Worm (Caenorhabditis elegans) whole organism, young adult: ENCODE measurements around the gene nimk-1.
A peak's percentile ranks its signal among the peaks of the same experiment; 100 is the strongest.
"Not testable (repeated sequence)": the region's sequence is repeated elsewhere in the genome, so short reads cannot be mapped to it uniquely, and the experiment has no call there.

Experiments used
- B0035.1 ChIP-seq: sonication (generic microtip); optimal IDR thresholded peaks from 2 replicates; lab custom pipeline; 2016; ENCODE audit warnings: missing genetic modification characterization, mild to moderate bottlenecking, missing compliant biosample characterization, missing genotype, missing genetic modification reagents
- B0336.3 ChIP-seq: fragments of 200-800 bp; sonication (Bioruptor generic); IDR thresholded peaks from 2 replicates; pipeline ENCODE4 v1.3.6; 2022; ENCODE audit warnings: missing genetic modification characterization, missing compliant biosample characterization
- C17E4.6 ChIP-seq: fragments of 200-800 bp; sonication (Bioruptor generic); IDR thresholded peaks from 2 replicates; pipeline ENCODE4 v1.3.6; 2022; ENCODE audit warnings: missing genetic modification reagents, missing genetic modification characterization, missing compliant biosample characterization
- D2030.7 ChIP-seq: fragments of 200-800 bp; sonication (Bioruptor generic); IDR thresholded peaks from 2 replicates; pipeline ENCODE4 v1.3.6; 2022; ENCODE audit warnings: missing genetic modification reagents, missing genetic modification characterization, missing compliant biosample characterization
- F10E7.11 ChIP-seq: sonication (generic microtip); optimal IDR thresholded peaks from 2 replicates; lab custom pipeline; 2017; ENCODE audit warnings: mild to moderate bottlenecking, missing genetic modification characterization, moderate library complexity, missing compliant biosample characterization
- F22D6.2 ChIP-seq: sonication (generic microtip); optimal IDR thresholded peaks from 2 replicates; lab custom pipeline; 2016; ENCODE audit warnings: mild to moderate bottlenecking, missing genetic modification characterization, missing compliant biosample characterization
- F23B12.7 ChIP-seq: sonication (generic microtip); optimal IDR thresholded peaks from 2 replicates; lab custom pipeline; 2017; ENCODE audit warnings: missing genetic modification characterization, mild to moderate bottlenecking, missing compliant biosample characterization, antibody characterized with exemption, moderate library complexity; ENCODE audit not compliant: insufficient read depth
- F33H1.4 ChIP-seq: fragments of 200-800 bp; sonication (Bioruptor generic); IDR thresholded peaks from 2 replicates; pipeline ENCODE4 v1.3.6; 2022; ENCODE audit warnings: missing genetic modification reagents, missing genetic modification characterization, missing compliant biosample characterization
- F37B4.10 ChIP-seq: fragments of 200-800 bp; sonication (Bioruptor generic); IDR thresholded peaks from 2 replicates; pipeline ENCODE4 v1.3.6; 2022; ENCODE audit warnings: missing genetic modification characterization, missing compliant biosample characterization
- F49E8.2 ChIP-seq: sonication (generic microtip); optimal IDR thresholded peaks from 3 replicates; lab custom pipeline; 2017; ENCODE audit warnings: missing genetic modification characterization, mild to moderate bottlenecking, missing compliant biosample characterization, antibody characterized with exemption, moderate library complexity; ENCODE audit not compliant: insufficient read depth
- T07F8.4 ChIP-seq: sonication (generic microtip); optimal IDR thresholded peaks from 2 replicates; lab custom pipeline; 2016; ENCODE audit warnings: mild to moderate bottlenecking, missing genetic modification characterization, moderate library complexity, missing compliant biosample characterization
- Y53F4B.3 ChIP-seq: fragments of 200-800 bp; sonication (Bioruptor generic); IDR thresholded peaks from 2 replicates; pipeline ENCODE4 v1.3.6; 2022; ENCODE audit warnings: missing genetic modification reagents, missing genetic modification characterization, missing compliant biosample characterization
- Y53G8AR.9 ChIP-seq: fragments of 200-800 bp; sonication (Bioruptor generic); conservative IDR thresholded peaks from 2 replicates; pipeline ENCODE4 v1.3.6; 2022; ENCODE audit warnings: missing genetic modification reagents, missing genetic modification characterization, missing compliant biosample characterization
- Y79H2A.3 ChIP-seq: fragments of 200-800 bp; sonication (Bioruptor generic); conservative IDR thresholded peaks from 2 replicates; pipeline ENCODE4 v1.3.6; 2022; ENCODE audit warnings: missing genetic modification reagents, missing genetic modification characterization, missing compliant biosample characterization
- Y95B8A.8 ChIP-seq: fragments of 200-800 bp; sonication (Bioruptor generic); IDR thresholded peaks from 2 replicates; pipeline ENCODE4 v1.3.6; 2022; ENCODE audit warnings: missing genetic modification reagents, missing genetic modification characterization, missing compliant biosample characterization
- ama-1 ChIP-seq, 3 experiments: fragments of 150-350 bp in 1 of 3; sonication (generic microtip) in 2 of 3; optimal IDR thresholded peaks; 2 replicates each; lab custom pipeline; 2014 to 2018; ENCODE audit warnings: missing biosample characterization in 2 of 3, missing genetic modification characterization in 2 of 3, missing genetic modification reagents in 2 of 3
- aptf-2 ChIP-seq: fragments of 200-800 bp; sonication (Bioruptor generic); conservative IDR thresholded peaks from 2 replicates; pipeline ENCODE4 v1.3.6; 2022; ENCODE audit warnings: missing genetic modification reagents, missing genetic modification characterization, missing compliant biosample characterization
- aptf-3 ChIP-seq: fragments of 200-800 bp; sonication (Bioruptor generic); IDR thresholded peaks from 2 replicates; pipeline ENCODE4 v1.3.6; 2022; ENCODE audit warnings: missing genetic modification characterization, missing compliant biosample characterization
- atf-7 ChIP-seq: sonication (generic microtip); optimal IDR thresholded peaks from 2 replicates; lab custom pipeline; 2017; ENCODE audit warnings: mild to moderate bottlenecking, missing genetic modification characterization, missing compliant biosample characterization
- ccch-3 ChIP-seq: fragments of 200-800 bp; sonication (Bioruptor generic); optimal IDR thresholded peaks from 2 replicates; lab custom pipeline; 2018; ENCODE audit warnings: mild to moderate bottlenecking, missing genetic modification characterization, missing compliant biosample characterization
- ceh-40 ChIP-seq: fragments of 200-800 bp; sonication (Bioruptor generic); IDR thresholded peaks from 2 replicates; pipeline ENCODE4 v1.3.6; 2022; ENCODE audit warnings: missing genetic modification characterization, missing compliant biosample characterization
- die-1 ChIP-seq: sonication (generic microtip); optimal IDR thresholded peaks from 2 replicates; lab custom pipeline; 2016; ENCODE audit warnings: missing genotype, mild to moderate bottlenecking, missing genetic modification characterization, missing compliant biosample characterization
- dpff-1 ChIP-seq: sonication (generic microtip); optimal IDR thresholded peaks from 2 replicates; lab custom pipeline; 2017; ENCODE audit warnings: mild to moderate bottlenecking, missing genetic modification characterization, missing compliant biosample characterization
- ekl-4 ChIP-seq: fragments of 200-800 bp; sonication (Bioruptor generic); IDR thresholded peaks from 2 replicates; pipeline ENCODE4 v1.3.6; 2022; ENCODE audit warnings: missing genetic modification reagents, missing genetic modification characterization, missing compliant biosample characterization
- fkh-3 ChIP-seq: sonication (generic microtip); optimal IDR thresholded peaks from 2 replicates; lab custom pipeline; 2016; ENCODE audit warnings: mild to moderate bottlenecking, missing genetic modification characterization, missing compliant biosample characterization
- him-1 ChIP-seq: sonication (generic microtip); optimal IDR thresholded peaks from 2 replicates; lab custom pipeline; 2016; ENCODE audit warnings: missing genotype, missing genetic modification reagents, missing genetic modification characterization, missing compliant biosample characterization
- hlh-26 ChIP-seq: fragments of 200-800 bp; sonication (Bioruptor generic); conservative IDR thresholded peaks from 2 replicates; pipeline ENCODE4 v1.3.6; 2022; ENCODE audit warnings: missing genetic modification reagents, missing genetic modification characterization, missing compliant biosample characterization
- hsf-1 ChIP-seq: fragments of 200-800 bp; sonication (Bioruptor generic); IDR thresholded peaks from 2 replicates; pipeline ENCODE4 v1.3.6; 2022; ENCODE audit warnings: missing genetic modification reagents, missing genetic modification characterization, missing compliant biosample characterization
- let-526 ChIP-seq: fragments of 200-800 bp; sonication (Bioruptor generic); IDR thresholded peaks from 2 replicates; pipeline ENCODE4 v1.3.6; 2022; ENCODE audit warnings: missing genetic modification reagents, missing genetic modification characterization, missing compliant biosample characterization
- lin-26 ChIP-seq: fragments of 200-800 bp; sonication (Bioruptor generic); IDR thresholded peaks from 2 replicates; pipeline ENCODE4 v1.3.6; 2022; ENCODE audit warnings: missing genetic modification reagents, missing genetic modification characterization, missing compliant biosample characterization
- lin-40 ChIP-seq: sonication (generic microtip); optimal IDR thresholded peaks from 2 replicates; lab custom pipeline; 2016; ENCODE audit warnings: missing genetic modification characterization, mild to moderate bottlenecking, missing compliant biosample characterization, missing genotype, missing genetic modification reagents
- madf-10 ChIP-seq: sonication (generic microtip); optimal IDR thresholded peaks from 2 replicates; lab custom pipeline; 2016; ENCODE audit warnings: mild to moderate bottlenecking, missing genetic modification characterization, missing compliant biosample characterization
- madf-3 ChIP-seq: fragments of 200-800 bp; sonication (Bioruptor generic); IDR thresholded peaks from 2 replicates; pipeline ENCODE4 v1.3.6; 2022; ENCODE audit warnings: missing genetic modification reagents, missing genetic modification characterization, missing compliant biosample characterization
- madf-8 ChIP-seq: fragments of 200-800 bp; sonication (Bioruptor generic); conservative IDR thresholded peaks from 2 replicates; pipeline ENCODE4 v1.3.6; 2022; ENCODE audit warnings: missing genetic modification reagents, missing genetic modification characterization, missing compliant biosample characterization
- nhr-80 ChIP-seq: sonication (generic microtip); optimal IDR thresholded peaks from 2 replicates; lab custom pipeline; 2016; ENCODE audit warnings: missing genetic modification characterization, missing compliant biosample characterization
- nhr-90 ChIP-seq: sonication (generic microtip); optimal IDR thresholded peaks from 2 replicates; lab custom pipeline; 2016; ENCODE audit warnings: missing genotype, mild to moderate bottlenecking, missing genetic modification characterization, missing compliant biosample characterization
- rec-8 ChIP-seq, 2 experiments: sonication (generic microtip); optimal IDR thresholded peaks; 2 replicates each; lab custom pipeline; 2016; ENCODE audit warnings: mild to moderate bottlenecking in 2 of 2, missing genetic modification characterization in 2 of 2, missing genetic modification reagents in 2 of 2, missing genotype in 2 of 2, missing biosample characterization in 1 of 2, missing compliant biosample characterization in 1 of 2, moderate library complexity in 1 of 2
- sea-2 ChIP-seq: fragments of 200-800 bp; sonication (Bioruptor generic); IDR thresholded peaks from 2 replicates; pipeline ENCODE4 v1.3.6; 2022; ENCODE audit warnings: missing genetic modification characterization, missing compliant biosample characterization
- snpc-1.3 ChIP-seq: sonication (generic microtip); optimal IDR thresholded peaks from 2 replicates; lab custom pipeline; 2017; ENCODE audit warnings: missing genetic modification characterization, mild to moderate bottlenecking, missing compliant biosample characterization, antibody characterized with exemption, moderate library complexity, missing genotype, missing genetic modification reagents; ENCODE audit not compliant: insufficient read depth
- snpc-4 ChIP-seq, 5 experiments: fragments of 150-350 bp in 1 of 5; sonication (generic microtip) in 4 of 5; optimal IDR thresholded peaks; 2 replicates each; lab custom pipeline; 2014 to 2018; ENCODE audit warnings: missing genetic modification characterization in 5 of 5, missing biosample characterization in 3 of 5, antibody characterized with exemption in 2 of 5, mild to moderate bottlenecking in 2 of 5, missing compliant biosample characterization in 2 of 5, missing genotype in 2 of 5, moderate library complexity in 2 of 5, missing genetic modification reagents in 1 of 5
- somi-1 ChIP-seq: fragments of 200-800 bp; sonication (Bioruptor generic); optimal IDR thresholded peaks from 2 replicates; lab custom pipeline; 2018; ENCODE audit warnings: mild to moderate bottlenecking, missing genetic modification characterization, missing compliant biosample characterization
- unc-130 ChIP-seq: sonication (generic microtip); optimal IDR thresholded peaks from 2 replicates; lab custom pipeline; 2016; ENCODE audit warnings: missing genetic modification reagents, missing genetic modification characterization, missing compliant biosample characterization
- ztf-25 ChIP-seq: fragments of 200-800 bp; sonication (Bioruptor generic); IDR thresholded peaks from 2 replicates; pipeline ENCODE4 v1.3.6; 2022; ENCODE audit warnings: missing genetic modification reagents, missing genetic modification characterization, missing compliant biosample characterization
- ztf-28 ChIP-seq: fragments of 200-800 bp; sonication (Bioruptor generic); IDR thresholded peaks from 2 replicates; pipeline ENCODE4 v1.3.6; 2022; ENCODE audit warnings: missing genetic modification reagents, missing genetic modification characterization, missing compliant biosample characterization
- ztf-6 ChIP-seq: fragments of 200-800 bp; sonication (Bioruptor generic); IDR thresholded peaks from 2 replicates; pipeline ENCODE4 v1.3.6; 2022; ENCODE audit warnings: missing genetic modification reagents, missing genetic modification characterization, missing compliant biosample characterization

The nimk-1 gene

DNA sequence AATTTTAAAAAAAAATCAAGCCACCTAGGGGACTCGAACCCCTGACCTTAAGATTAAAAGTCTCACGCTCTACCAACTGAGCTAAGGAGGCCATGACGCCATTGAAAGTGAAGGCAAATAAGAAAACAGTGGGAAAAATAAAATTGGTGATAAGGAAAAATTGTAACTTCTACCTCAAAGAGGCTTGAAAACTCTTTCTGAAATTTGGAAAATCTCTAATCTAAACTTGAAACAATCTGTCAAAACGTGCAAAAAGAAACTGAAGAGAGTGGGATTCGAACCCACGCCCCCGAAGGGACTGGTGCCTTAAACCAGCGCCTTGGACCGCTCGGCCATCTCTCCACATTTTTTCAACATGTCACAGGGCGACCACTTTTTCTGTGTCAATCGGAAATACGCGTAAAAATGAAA is 6.1 kb downstream of the nimk-1 start (continued):
- TF ChIP-seq let-526 (GFP tag; lab: Robert Waterston, UW) (0 out of 2 replicates have a peak, but pooled peaks have one; percentile 59), T07F8.4 (tag; lab: Kevin White, UChicago) (peak; percentile 69), ama-1 (GFP tag; optimal IDR thresholded peaks at IDR 0.05; lab: Kevin White, UChicago) (peak; percentile 48 to 59), ceh-40 (GFP tag; lab: Robert Waterston, UW) (0 out of 2 replicates have a peak, but pooled peaks have one; percentile 40), B0336.3 (peak; percentile 73), atf-7 (tag; lab: Kevin White, UChicago) (peak; percentile 66), lin-26 (GFP tag; lab: Robert Waterston, UW) (peak; percentile 90)
- not testable (repeated sequence) for TF ChIP-seq ama-1 (optimal IDR thresholded peaks at IDR 0.05; lab: Kevin White, UChicago)

DNA sequence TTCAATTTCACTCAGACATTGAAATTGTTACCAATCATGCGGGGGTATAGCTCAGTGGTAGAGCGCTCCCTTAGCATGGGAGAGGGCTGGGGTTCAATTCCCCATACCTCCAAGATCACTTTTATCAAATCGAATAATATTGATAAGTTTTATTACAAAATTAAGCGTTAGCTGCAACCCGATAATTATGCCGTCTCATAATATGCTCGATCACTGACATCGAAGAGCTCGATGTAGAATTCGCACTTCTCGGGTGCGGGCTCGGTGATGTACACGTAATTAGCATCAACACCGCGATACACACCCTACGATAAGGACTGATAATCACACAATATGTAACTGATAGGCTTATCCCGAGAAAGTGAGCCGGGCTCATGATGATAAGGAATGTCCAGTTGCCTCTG is 7.0 kb downstream of the nimk-1 start:
- TF ChIP-seq nhr-90 (tag; lab: Kevin White, UChicago), result peak; percentile 67
- TF ChIP-seq F22D6.2 (tag; lab: Kevin White, UChicago), result no peak
- TF ChIP-seq Y79H2A.3 (GFP tag; lab: Robert Waterston, UW), result no peak
- TF ChIP-seq ztf-28 (GFP tag; lab: Robert Waterston, UW), result no peak
- TF ChIP-seq sea-2 (GFP tag; lab: Robert Waterston, UW), result no peak
- no peak for TF ChIP-seq ztf-6 (GFP tag; lab: Robert Waterston, UW)
- TF ChIP-seq unc-130 (GFP tag; lab: Kevin White, UChicago), result peak; percentile 5
- TF ChIP-seq madf-3 (GFP tag; lab: Robert Waterston, UW), result no peak
- no peak for TF ChIP-seq hlh-26
- no peak for TF ChIP-seq rec-8 (tag; optimal IDR thresholded peaks at IDR 0.05; lab: Kevin White, UChicago)
- TF ChIP-seq aptf-2 (GFP tag; lab: Robert Waterston, UW), result no peak
- TF ChIP-seq D2030.7 (GFP tag; lab: Robert Waterston, UW), result no peak; the same call in none of the 2 replicates
- no peak for TF ChIP-seq T07F8.4 (tag; lab: Kevin White, UChicago)
- TF ChIP-seq aptf-3 (GFP tag; lab: Robert Waterston, UW), result no peak
- TF ChIP-seq nhr-80 (tag; lab: Kevin White, UChicago), result peak; percentile 39
- TF ChIP-seq hsf-1 (GFP tag; lab: Robert Waterston, UW), result no peak
- no peak for TF ChIP-seq lin-40
- TF ChIP-seq snpc-1.3 (tag; lab: Kevin White, UChicago), result peak; percentile 29
- TF ChIP-seq B0035.1, result no peak
- TF ChIP-seq F37B4.10 (GFP tag; lab: Robert Waterston, UW), result no peak
- TF ChIP-seq ceh-40 (GFP tag; lab: Robert Waterston, UW), result no peak
- no peak for TF ChIP-seq dpff-1
- TF ChIP-seq Y53G8AR.9 (GFP tag; lab: Robert Waterston, UW), result no peak
- no peak for TF ChIP-seq Y53F4B.3 (GFP tag; lab: Robert Waterston, UW)
- TF ChIP-seq madf-8 (GFP tag; lab: Robert Waterston, UW), result no peak
- peak; percentile 11 for TF ChIP-seq F49E8.2 (tag; lab: Kevin White, UChicago)
- peak; percentile 42 for TF ChIP-seq him-1
- TF ChIP-seq somi-1, result no peak
- TF ChIP-seq ccch-3, result no peak
- TF ChIP-seq F10E7.11 (tag; lab: Kevin White, UChicago), result no peak
- TF ChIP-seq die-1 (tag; lab: Kevin White, UChicago), result peak; percentile 69
- no peak for TF ChIP-seq C17E4.6 (GFP tag; lab: Robert Waterston, UW)
- TF ChIP-seq madf-10 (tag; lab: Kevin White, UChicago), result peak; percentile 37
- TF ChIP-seq F23B12.7 (tag; lab: Kevin White, UChicago), result no peak
- TF ChIP-seq snpc-4 (GFP tag; optimal IDR thresholded peaks at IDR 0.05; lab: Kevin White, UChicago), result peak; percentile 40
- TF ChIP-seq snpc-4 (tag; optimal IDR thresholded peaks at IDR 0.05; lab: Kevin White, UChicago), result peak in 1 of 4 experiments; percentile 30
- peak; percentile 36; the same call in 1 of the 2 replicates for TF ChIP-seq ztf-25
- TF ChIP-seq Y95B8A.8 (GFP tag; lab: Robert Waterston, UW), result no peak
- no peak for TF ChIP-seq F33H1.4 (GFP tag; lab: Robert Waterston, UW)
- peak; percentile 27 for TF ChIP-seq fkh-3 (tag; lab: Kevin White, UChicago)
- peak; percentile 20 for TF ChIP-seq atf-7 (tag; lab: Kevin White, UChicago)
- 0 out of 2 replicates have a peak, but pooled peaks have one; percentile 21 for TF ChIP-seq ekl-4 (GFP tag; lab: Robert Waterston, UW)
